In the genomic region with DNA sequence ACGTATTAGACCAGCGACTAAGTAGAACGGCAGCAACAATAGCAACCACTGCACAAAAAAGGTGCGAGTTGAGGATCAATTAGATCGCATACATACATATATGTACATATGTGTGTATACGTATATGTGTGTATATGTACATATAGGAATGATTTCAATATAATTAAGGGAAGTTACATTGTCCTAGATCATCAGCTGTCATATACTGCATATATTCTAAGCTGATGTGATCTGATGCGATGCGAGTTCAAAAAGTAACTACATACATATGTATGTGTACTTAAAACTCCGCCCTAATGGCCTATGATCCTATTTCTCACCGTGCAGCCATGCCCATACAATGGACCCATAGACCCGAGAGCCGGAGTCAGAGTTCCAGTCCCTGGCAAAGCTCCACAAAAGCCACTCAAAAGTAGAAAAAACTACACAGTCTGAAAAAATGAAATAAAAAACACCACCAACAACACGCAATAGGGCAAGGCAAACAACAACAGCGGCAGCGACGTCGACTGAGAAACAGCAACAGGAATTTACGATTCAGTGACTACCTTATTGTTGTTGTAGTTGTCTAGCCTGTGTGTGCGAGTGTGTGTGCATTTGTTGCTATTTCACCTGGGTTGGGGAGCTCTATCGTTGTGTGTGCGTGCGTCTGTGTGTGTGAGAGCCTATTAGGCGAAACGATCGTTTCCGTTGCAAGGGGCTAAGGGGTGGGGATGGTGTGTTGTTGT, we compare ENCODE assay signal across 2 fruit fly cellular contexts.
TF ChIP-seq lines count a peak whose summit lies in the region.

No protein-coding gene starts in this region.

TF ChIP-seq in whole organism, embryonic, 481 proteins besides CTCF, POLR2A, EP300 and RAD21 (continued from another document and continues in another):
- TF ChIP-seq unpg (GFP tag; optimal IDR thresholded peaks at IDR 0.05; lab: Kevin White, UChicago) = peak; percentile 4
- TF ChIP-seq CG10654 (GFP tag; optimal IDR thresholded peaks at IDR 0.05; lab: Kevin White, UChicago) = no peak
- no peak for TF ChIP-seq Opbp (GFP tag; IDR thresholded peaks at IDR 0.05; lab: Robert Waterston, UW; ENCODE audit: partially characterized antibody)
- TF ChIP-seq CG32532 (GFP tag; IDR thresholded peaks at IDR 0.05; lab: Robert Waterston, UW) = no peak
- no peak for TF ChIP-seq ato (GFP tag; IDR thresholded peaks at IDR 0.05; lab: Robert Waterston, UW; ENCODE audit: partially characterized antibody)
- no peak; the same call in 1 of the 2 replicates for TF ChIP-seq CG31441 (GFP tag; IDR thresholded peaks at IDR 0.05; lab: Robert Waterston, UW)
- TF ChIP-seq CG11504 (tag; optimal IDR thresholded peaks at IDR 0.05; lab: Kevin White, UChicago) = peak; percentile 54
- no peak for TF ChIP-seq yki (optimal IDR thresholded peaks at IDR 0.05; lab: Kevin White, UChicago)
- peak; percentile 4 for TF ChIP-seq CG8388 (GFP tag; optimal IDR thresholded peaks at IDR 0.05; lab: Kevin White, UChicago)
- no peak for TF ChIP-seq CG8290 (GFP tag; optimal IDR thresholded peaks at IDR 0.05; lab: Kevin White, UChicago)
- TF ChIP-seq CG8290 (tag; optimal IDR thresholded peaks at IDR 0.05; lab: Kevin White, UChicago) = no peak
- TF ChIP-seq Usf (GFP tag; optimal IDR thresholded peaks at IDR 0.05; lab: Kevin White, UChicago) = no peak
- no peak for TF ChIP-seq Nf-YA (GFP tag; IDR thresholded peaks at IDR 0.05; lab: Robert Waterston, UW)
- peak; percentile 15 for TF ChIP-seq bcd (GFP tag; optimal IDR thresholded peaks at IDR 0.05; lab: Kevin White, UChicago)
- no peak for TF ChIP-seq zf30C (GFP tag; optimal IDR thresholded peaks at IDR 0.05; lab: Kevin White, UChicago)
- TF ChIP-seq Hmr (GFP tag; optimal IDR thresholded peaks at IDR 0.05; lab: Kevin White, UChicago) = peak; percentile 4
- TF ChIP-seq crol (GFP tag; IDR thresholded peaks at IDR 0.05; lab: Robert Waterston, UW) = peak; percentile 59; the same call in 1 of the 2 replicates
- peak; percentile 11 for TF ChIP-seq CoRest (tag; optimal IDR thresholded peaks at IDR 0.05; lab: Kevin White, UChicago)
- TF ChIP-seq nau (GFP tag; optimal IDR thresholded peaks at IDR 0.05; lab: Kevin White, UChicago) = peak; percentile 22
- TF ChIP-seq Blimp-1 (GFP tag; optimal IDR thresholded peaks at IDR 0.05; lab: Kevin White, UChicago) = peak; percentile 34
- no peak for TF ChIP-seq HHEX (GFP tag; optimal IDR thresholded peaks at IDR 0.05; lab: Kevin White, UChicago)
- peak; percentile 39 for TF ChIP-seq Fer3 (tag; optimal IDR thresholded peaks at IDR 0.05; lab: Kevin White, UChicago)
- no peak for TF ChIP-seq insv (GFP tag; optimal IDR thresholded peaks at IDR 0.05; lab: Kevin White, UChicago)
- TF ChIP-seq Atf-2 (GFP tag; optimal IDR thresholded peaks at IDR 0.05; lab: Kevin White, UChicago) = no peak
- 0 out of 2 replicates have a peak, but pooled peaks have one; percentile 30 for TF ChIP-seq lmd (GFP tag; IDR thresholded peaks at IDR 0.05; lab: Robert Waterston, UW)
- TF ChIP-seq CG8359 (GFP tag; optimal IDR thresholded peaks at IDR 0.05; lab: Kevin White, UChicago; ENCODE audit: borderline replicate concordance) = no peak
- TF ChIP-seq pfk (GFP tag; optimal IDR thresholded peaks at IDR 0.05; lab: Kevin White, UChicago) = no peak
- TF ChIP-seq Six4 (GFP tag; optimal IDR thresholded peaks at IDR 0.05; lab: Kevin White, UChicago) = peak; percentile 11
- TF ChIP-seq shn (GFP tag; optimal IDR thresholded peaks at IDR 0.05; lab: Kevin White, UChicago) = no peak
- TF ChIP-seq Elba2 (GFP tag; optimal IDR thresholded peaks at IDR 0.05; lab: Kevin White, UChicago) = no peak
- TF ChIP-seq sqz (GFP tag; optimal IDR thresholded peaks at IDR 0.05; lab: Kevin White, UChicago) = peak; percentile 79
- peak; percentile 42; the same call in 2 of the 3 replicates for TF ChIP-seq CG11695 (GFP tag; IDR thresholded peaks at IDR 0.05; lab: Robert Waterston, UW)
- TF ChIP-seq dmrt99B (tag; optimal IDR thresholded peaks at IDR 0.05; lab: Kevin White, UChicago) = peak; percentile 21
- peak; percentile 23 for TF ChIP-seq tap (tag; optimal IDR thresholded peaks at IDR 0.05; lab: Kevin White, UChicago)
- TF ChIP-seq CG10462 (GFP tag; optimal IDR thresholded peaks at IDR 0.05; lab: Kevin White, UChicago) = no peak
- 0 out of 4 replicates have a peak, but pooled peaks have one; percentile 4 for TF ChIP-seq Gug (GFP tag; IDR thresholded peaks at IDR 0.05; lab: Robert Waterston, UW)
- TF ChIP-seq tio (GFP tag; optimal IDR thresholded peaks at IDR 0.05; lab: Kevin White, UChicago) = no peak
- no peak for TF ChIP-seq CG2129 (GFP tag; IDR thresholded peaks at IDR 0.05; lab: Robert Waterston, UW; ENCODE audit: partially characterized antibody)
- TF ChIP-seq CG14050 (GFP tag; IDR thresholded peaks at IDR 0.05; lab: Robert Waterston, UW) = peak; percentile 26; the same call in 1 of the 3 replicates
- no peak for TF ChIP-seq CG12219 (GFP tag; optimal IDR thresholded peaks at IDR 0.05; lab: Kevin White, UChicago)
- TF ChIP-seq Meics (GFP tag; optimal IDR thresholded peaks at IDR 0.05; lab: Kevin White, UChicago) = peak; percentile 37
- TF ChIP-seq bigmax (GFP tag; optimal IDR thresholded peaks at IDR 0.05; lab: Kevin White, UChicago) = no peak
- peak; percentile 17 for TF ChIP-seq CG12155 (GFP tag; optimal IDR thresholded peaks at IDR 0.05; lab: Kevin White, UChicago)
- peak; percentile 33 for TF ChIP-seq CG10979 (tag; optimal IDR thresholded peaks at IDR 0.05; lab: Kevin White, UChicago)
- no peak for TF ChIP-seq ind (GFP tag; optimal IDR thresholded peaks at IDR 0.05; lab: Kevin White, UChicago)
- TF ChIP-seq dpn (GFP tag; optimal IDR thresholded peaks at IDR 0.05; lab: Kevin White, UChicago) = no peak
- no peak for TF ChIP-seq CG13287 (GFP tag; IDR thresholded peaks at IDR 0.05; lab: Robert Waterston, UW; ENCODE audit: partially characterized antibody)
- no peak for TF ChIP-seq HLHmδ (GFP tag; optimal IDR thresholded peaks at IDR 0.05; lab: Kevin White, UChicago)
- no peak for TF ChIP-seq CG13775 (GFP tag; optimal IDR thresholded peaks at IDR 0.05; lab: Kevin White, UChicago)
- TF ChIP-seq Hand (GFP tag; optimal IDR thresholded peaks at IDR 0.05; lab: Kevin White, UChicago) = no peak
- TF ChIP-seq eyg (GFP tag; optimal IDR thresholded peaks at IDR 0.05; lab: Kevin White, UChicago) = no peak
- no peak for TF ChIP-seq CG5180 (GFP tag; optimal IDR thresholded peaks at IDR 0.05; lab: Kevin White, UChicago)
- no peak for TF ChIP-seq slp2 (GFP tag; optimal IDR thresholded peaks at IDR 0.05; lab: Kevin White, UChicago)
- TF ChIP-seq HLH54F (GFP tag; optimal IDR thresholded peaks at IDR 0.05; lab: Kevin White, UChicago) = no peak
- TF ChIP-seq CG1603 (tag; optimal IDR thresholded peaks at IDR 0.05; lab: Kevin White, UChicago) = peak; percentile 51
- TF ChIP-seq CG17829 (tag; optimal IDR thresholded peaks at IDR 0.05; lab: Kevin White, UChicago) = no peak
- TF ChIP-seq Sox100B (GFP tag; optimal IDR thresholded peaks at IDR 0.05; lab: Kevin White, UChicago) = peak; percentile 6
- TF ChIP-seq Tbp (GFP tag; optimal IDR thresholded peaks at IDR 0.05; lab: Kevin White, UChicago) = no peak
- TF ChIP-seq CG12942 (GFP tag; optimal IDR thresholded peaks at IDR 0.05; lab: Kevin White, UChicago) = no peak
- no peak for TF ChIP-seq CG2889 (GFP tag; IDR thresholded peaks at IDR 0.05; lab: Robert Waterston, UW)
- peak; percentile 27 for TF ChIP-seq CG6765 (GFP tag; optimal IDR thresholded peaks at IDR 0.05; lab: Kevin White, UChicago)

TF ChIP-seq in whole organism, prepupa, 60 proteins besides CTCF, POLR2A, EP300 and RAD21 (continued from another document):
- TF ChIP-seq CG3032 (tag; optimal IDR thresholded peaks at IDR 0.05; lab: Kevin White, UChicago) (peak; percentile 9), CG1621 (tag; optimal IDR thresholded peaks at IDR 0.05; lab: Kevin White, UChicago) (no peak), CG6163 (GFP tag; IDR thresholded peaks at IDR 0.05; lab: Robert Waterston, UW) (0 out of 3 replicates have a peak, but pooled peaks have one; percentile 23), esn (GFP tag; optimal IDR thresholded peaks at IDR 0.05; lab: Kevin White, UChicago) (no peak), ss (GFP tag; optimal IDR thresholded peaks at IDR 0.05; lab: Kevin White, UChicago) (peak in 1 of 2 experiments; percentile 75), Eip78C (GFP tag; lab: Kevin White, UChicago) (peak; percentile 85), CG9139 (GFP tag; optimal IDR thresholded peaks at IDR 0.05; lab: Kevin White, UChicago) (no peak), fd59A (GFP tag; optimal IDR thresholded peaks at IDR 0.05; lab: Kevin White, UChicago) (peak; percentile 22), pdm3 (GFP tag; optimal IDR thresholded peaks at IDR 0.05; lab: Kevin White, UChicago) (peak; percentile 48), CG6276 (GFP tag; optimal IDR thresholded peaks at IDR 0.05; lab: Kevin White, UChicago) (peak; percentile 66), dac (GFP tag; optimal IDR thresholded peaks at IDR 0.05; lab: Kevin White, UChicago) (peak; percentile 33), CG10631 (GFP tag; optimal IDR thresholded peaks at IDR 0.05; lab: Kevin White, UChicago) (peak; percentile 67), Smox (GFP tag; optimal IDR thresholded peaks at IDR 0.05; lab: Kevin White, UChicago) (no peak), acj6 (GFP tag; optimal IDR thresholded peaks at IDR 0.05; lab: Kevin White, UChicago) (peak; percentile 34), CG8119 (GFP tag; IDR thresholded peaks at IDR 0.05; lab: Robert Waterston, UW) (peak; percentile 65; the same call in 1 of the 3 replicates), Blimp-1 (GFP tag; optimal IDR thresholded peaks at IDR 0.05; lab: Kevin White, UChicago) (no peak), Hr4 (GFP tag; optimal IDR thresholded peaks at IDR 0.05; lab: Kevin White, UChicago) (peak; percentile 61), eg (GFP tag; IDR thresholded peaks at IDR 0.05; lab: Robert Waterston, UW) (no peak; the same call in 1 of the 3 replicates), CG8319 (GFP tag; optimal IDR thresholded peaks at IDR 0.05; lab: Kevin White, UChicago) (no peak), CG3919 (GFP tag; optimal IDR thresholded peaks at IDR 0.05; lab: Kevin White, UChicago) (peak; percentile 51), salr (GFP tag; optimal IDR thresholded peaks at IDR 0.05; lab: Kevin White, UChicago) (peak in 1 of 2 experiments; percentile 72), Met (GFP tag; optimal IDR thresholded peaks at IDR 0.05; lab: Kevin White, UChicago) (no peak), Sox14 (GFP tag; optimal IDR thresholded peaks at IDR 0.05; lab: Kevin White, UChicago) (peak; percentile 63), CG31627 (GFP tag; optimal IDR thresholded peaks at IDR 0.05; lab: Kevin White, UChicago) (no peak), CG11294 (GFP tag; IDR thresholded peaks at IDR 0.05; lab: Robert Waterston, UW) (peak; percentile 40; the same call in 1 of the 2 replicates), Ets21C (GFP tag; optimal IDR thresholded peaks at IDR 0.05; lab: Kevin White, UChicago) (no peak), dsx (GFP tag; optimal IDR thresholded peaks at IDR 0.05; lab: Kevin White, UChicago; ENCODE audit: poor library complexity, severe bottlenecking) (no peak), topi (GFP tag; optimal IDR thresholded peaks at IDR 0.05; lab: Kevin White, UChicago) (no peak), vri (GFP tag; optimal IDR thresholded peaks at IDR 0.05; lab: Kevin White, UChicago) (no peak), spab (GFP tag; optimal IDR thresholded peaks at IDR 0.05; lab: Kevin White, UChicago) (no peak), Gug (GFP tag; IDR thresholded peaks at IDR 0.05; lab: Robert Waterston, UW) (peak; percentile 43; the same call in 1 of the 2 replicates), CG8632 (GFP tag; optimal IDR thresholded peaks at IDR 0.05; lab: Kevin White, UChicago) (no peak), Sox15 (GFP tag; optimal IDR thresholded peaks at IDR 0.05; lab: Kevin White, UChicago) (no peak), CG32006 (GFP tag; optimal IDR thresholded peaks at IDR 0.05; lab: Kevin White, UChicago) (peak; percentile 77), cyc (GFP tag; optimal IDR thresholded peaks at IDR 0.05; lab: Kevin White, UChicago) (no peak), OdsH (GFP tag; optimal IDR thresholded peaks at IDR 0.05; lab: Kevin White, UChicago) (peak; percentile 40), CG11902 (GFP tag; optimal IDR thresholded peaks at IDR 0.05; lab: Kevin White, UChicago) (no peak), Hr38 (GFP tag; optimal IDR thresholded peaks at IDR 0.05; lab: Kevin White, UChicago) (no peak), fkh (GFP tag; optimal IDR thresholded peaks at IDR 0.05; lab: Kevin White, UChicago) (peak; percentile 21), CG34406 (GFP tag; optimal IDR thresholded peaks at IDR 0.05; lab: Kevin White, UChicago) (no peak), CG11762 (GFP tag; optimal IDR thresholded peaks at IDR 0.05; lab: Kevin White, UChicago; ENCODE audit: insufficient read depth) (no peak)
